Worm (Caenorhabditis elegans) whole organism, young adult: Measurements from ENCODE around the gene T20B3.14.

Experiments used
- B0261.1 ChIP-seq: sonication (generic microtip); optimal IDR thresholded peaks from 2 replicates; lab custom pipeline; 2016; ENCODE audit warnings: mild to moderate bottlenecking, missing genetic modification characterization, moderate library complexity, missing compliant biosample characterization
- C06A6.2 ChIP-seq: fragments of 200-800 bp; sonication (Bioruptor generic); conservative IDR thresholded peaks from 2 replicates; pipeline ENCODE4 v1.3.6; 2022; ENCODE audit warnings: missing genetic modification characterization, missing compliant biosample characterization
- D2030.7 ChIP-seq: fragments of 200-800 bp; sonication (Bioruptor generic); IDR thresholded peaks from 2 replicates; pipeline ENCODE4 v1.3.6; 2022; ENCODE audit warnings: missing genetic modification reagents, missing genetic modification characterization, missing compliant biosample characterization
- F55B11.4 ChIP-seq: sonication (generic microtip); optimal IDR thresholded peaks from 2 replicates; lab custom pipeline; 2016; ENCODE audit warnings: missing compliant biosample characterization, missing genetic modification characterization, borderline replicate concordance; ENCODE audit not compliant: insufficient read depth
- K11D2.4 ChIP-seq: fragments of 200-800 bp; sonication (Bioruptor generic); IDR thresholded peaks from 2 replicates; pipeline ENCODE4 v1.3.6; 2022; ENCODE audit warnings: missing genetic modification reagents, missing genetic modification characterization, missing compliant biosample characterization
- Y53F4B.3 ChIP-seq: fragments of 200-800 bp; sonication (Bioruptor generic); IDR thresholded peaks from 2 replicates; pipeline ENCODE4 v1.3.6; 2022; ENCODE audit warnings: missing genetic modification reagents, missing genetic modification characterization, missing compliant biosample characterization
- Y56A3A.18 ChIP-seq: fragments of 200-800 bp; sonication (Bioruptor generic); IDR thresholded peaks from 2 replicates; pipeline ENCODE4 v1.3.6; 2022; ENCODE audit warnings: missing genetic modification reagents, missing genetic modification characterization, missing compliant biosample characterization
- aptf-2 ChIP-seq: fragments of 200-800 bp; sonication (Bioruptor generic); conservative IDR thresholded peaks from 2 replicates; pipeline ENCODE4 v1.3.6; 2022; ENCODE audit warnings: missing genetic modification reagents, missing genetic modification characterization, missing compliant biosample characterization
- athp-1 ChIP-seq: sonication (generic microtip); optimal IDR thresholded peaks from 2 replicates; lab custom pipeline; 2017; ENCODE audit warnings: mild to moderate bottlenecking, missing genetic modification characterization, missing compliant biosample characterization
- attf-6 ChIP-seq: fragments of 200-800 bp; sonication (Bioruptor generic); IDR thresholded peaks from 2 replicates; pipeline ENCODE4 v1.3.6; 2022; ENCODE audit warnings: missing genetic modification reagents, missing genetic modification characterization, missing compliant biosample characterization
- bed-1 ChIP-seq: fragments of 200-800 bp; sonication (Bioruptor generic); IDR thresholded peaks from 2 replicates; pipeline ENCODE4 v1.3.6; 2022; ENCODE audit warnings: missing genetic modification reagents, missing genetic modification characterization, missing compliant biosample characterization
- ccch-3 ChIP-seq: fragments of 200-800 bp; sonication (Bioruptor generic); optimal IDR thresholded peaks from 2 replicates; lab custom pipeline; 2018; ENCODE audit warnings: mild to moderate bottlenecking, missing genetic modification characterization, missing compliant biosample characterization
- cebp-2 ChIP-seq: fragments of 200-800 bp; sonication (Bioruptor generic); IDR thresholded peaks from 2 replicates; pipeline ENCODE4 v1.3.6; 2022; ENCODE audit warnings: missing genetic modification characterization, missing compliant biosample characterization
- ceh-27 ChIP-seq: fragments of 200-800 bp; sonication (Bioruptor generic); optimal IDR thresholded peaks from 2 replicates; lab custom pipeline; 2018; ENCODE audit warnings: mild to moderate bottlenecking, missing genetic modification characterization, moderate library complexity, missing compliant biosample characterization
- ceh-40 ChIP-seq: fragments of 200-800 bp; sonication (Bioruptor generic); IDR thresholded peaks from 2 replicates; pipeline ENCODE4 v1.3.6; 2022; ENCODE audit warnings: missing genetic modification characterization, missing compliant biosample characterization
- dox-1 ChIP-seq: fragments of 200-800 bp; sonication (Bioruptor generic); IDR thresholded peaks from 2 replicates; pipeline ENCODE4 v1.3.6; 2022; ENCODE audit warnings: missing genetic modification reagents, missing genetic modification characterization, missing compliant biosample characterization
- dpff-1 ChIP-seq: sonication (generic microtip); optimal IDR thresholded peaks from 2 replicates; lab custom pipeline; 2017; ENCODE audit warnings: mild to moderate bottlenecking, missing genetic modification characterization, missing compliant biosample characterization
- efl-1 ChIP-seq: fragments of 150-350 bp; optimal IDR thresholded peaks from 2 replicates; lab custom pipeline; 2014; ENCODE audit warnings: missing biosample characterization, missing genetic modification reagents, missing genetic modification characterization
- egrh-3 ChIP-seq: fragments of 200-800 bp; sonication (Bioruptor generic); IDR thresholded peaks from 2 replicates; pipeline ENCODE4 v1.3.6; 2022; ENCODE audit warnings: missing genetic modification reagents, missing genetic modification characterization, missing compliant biosample characterization
- fkh-3 ChIP-seq: sonication (generic microtip); optimal IDR thresholded peaks from 2 replicates; lab custom pipeline; 2016; ENCODE audit warnings: mild to moderate bottlenecking, missing genetic modification characterization, missing compliant biosample characterization
- hlh-12 ChIP-seq: sonication (generic microtip); optimal IDR thresholded peaks from 2 replicates; lab custom pipeline; 2016; ENCODE audit warnings: missing genetic modification characterization, missing compliant biosample characterization
- hmg-1.2 ChIP-seq: fragments of 200-800 bp; sonication (Bioruptor generic); IDR thresholded peaks from 2 replicates; pipeline ENCODE4 v1.3.6; 2022; ENCODE audit warnings: missing genetic modification reagents, missing genetic modification characterization, missing compliant biosample characterization
- hmg-20 ChIP-seq: fragments of 200-800 bp; sonication (Bioruptor generic); IDR thresholded peaks from 2 replicates; pipeline ENCODE4 v1.3.6; 2022; ENCODE audit warnings: missing genetic modification reagents, missing genetic modification characterization, missing compliant biosample characterization
- let-526 ChIP-seq: fragments of 200-800 bp; sonication (Bioruptor generic); IDR thresholded peaks from 2 replicates; pipeline ENCODE4 v1.3.6; 2022; ENCODE audit warnings: missing genetic modification reagents, missing genetic modification characterization, missing compliant biosample characterization
- lin-35 ChIP-seq, 3 experiments: fragments of 150-350 bp in 2 of 3; sonication (generic microtip) in 1 of 3; optimal IDR thresholded peaks; 2 replicates each; lab custom pipeline; 2014 to 2018; ENCODE audit warnings: missing biosample characterization in 3 of 3, missing genetic modification characterization in 3 of 3, missing genetic modification reagents in 3 of 3
- lin-40 ChIP-seq: sonication (generic microtip); optimal IDR thresholded peaks from 2 replicates; lab custom pipeline; 2016; ENCODE audit warnings: missing genetic modification characterization, mild to moderate bottlenecking, missing compliant biosample characterization, missing genotype, missing genetic modification reagents
- madf-3 ChIP-seq: fragments of 200-800 bp; sonication (Bioruptor generic); IDR thresholded peaks from 2 replicates; pipeline ENCODE4 v1.3.6; 2022; ENCODE audit warnings: missing genetic modification reagents, missing genetic modification characterization, missing compliant biosample characterization
- mel-28 ChIP-seq: sonication (generic microtip); optimal IDR thresholded peaks from 2 replicates; lab custom pipeline; 2016; ENCODE audit warnings: borderline replicate concordance, mild to moderate bottlenecking, missing genetic modification characterization, missing compliant biosample characterization
- nhr-80 ChIP-seq: sonication (generic microtip); optimal IDR thresholded peaks from 2 replicates; lab custom pipeline; 2016; ENCODE audit warnings: missing genetic modification characterization, missing compliant biosample characterization
- repo-1 ChIP-seq: sonication (generic microtip); optimal IDR thresholded peaks from 2 replicates; lab custom pipeline; 2017; ENCODE audit warnings: mild to moderate bottlenecking, missing genetic modification characterization, missing compliant biosample characterization
- sea-2 ChIP-seq: fragments of 200-800 bp; sonication (Bioruptor generic); IDR thresholded peaks from 2 replicates; pipeline ENCODE4 v1.3.6; 2022; ENCODE audit warnings: missing genetic modification characterization, missing compliant biosample characterization
- snpc-1.1 ChIP-seq: sonication (generic microtip); optimal IDR thresholded peaks from 2 replicates; lab custom pipeline; 2017; ENCODE audit warnings: missing genetic modification characterization, mild to moderate bottlenecking, missing compliant biosample characterization, antibody characterized with exemption, moderate library complexity, missing genotype, missing genetic modification reagents; ENCODE audit not compliant: insufficient read depth
- snpc-1.3 ChIP-seq: sonication (generic microtip); optimal IDR thresholded peaks from 2 replicates; lab custom pipeline; 2017; ENCODE audit warnings: missing genetic modification characterization, mild to moderate bottlenecking, missing compliant biosample characterization, antibody characterized with exemption, moderate library complexity, missing genotype, missing genetic modification reagents; ENCODE audit not compliant: insufficient read depth
- tbx-9 ChIP-seq: sonication (generic microtip); optimal IDR thresholded peaks from 2 replicates; lab custom pipeline; 2016; ENCODE audit warnings: borderline replicate concordance, missing genetic modification characterization, inconsistent platforms, missing compliant biosample characterization
- unc-62 ChIP-seq: fragments of 150-350 bp; optimal IDR thresholded peaks from 2 replicates; lab custom pipeline; 2014; ENCODE audit warnings: missing biosample characterization, missing genetic modification reagents, missing genetic modification characterization
- ztf-18 ChIP-seq: sonication (generic microtip); optimal IDR thresholded peaks from 2 replicates; lab custom pipeline; 2016; ENCODE audit warnings: missing genotype, mild to moderate bottlenecking, missing genetic modification characterization, missing compliant biosample characterization
- ztf-28 ChIP-seq: fragments of 200-800 bp; sonication (Bioruptor generic); IDR thresholded peaks from 2 replicates; pipeline ENCODE4 v1.3.6; 2022; ENCODE audit warnings: missing genetic modification reagents, missing genetic modification characterization, missing compliant biosample characterization

T20B3.14 gene

ce11 chrV:16831921-16832320 lies 10.8 kb upstream of the T20B3.14 start, which contains the start of gene srh-215:
srh-215 (minus strand) TSS chrV:16832021.
- TF ChIP-seq let-526 (GFP tag; lab: Robert Waterston, UW) = no peak
- no peak for TF ChIP-seq efl-1 (GFP tag; lab: Kevin White, UChicago)
- TF ChIP-seq Y53F4B.3 (GFP tag; lab: Robert Waterston, UW) = no peak
- no peak for TF ChIP-seq sea-2 (GFP tag; lab: Robert Waterston, UW)
- TF ChIP-seq K11D2.4 (GFP tag; lab: Robert Waterston, UW) = no peak
- no peak for TF ChIP-seq ceh-40 (GFP tag; lab: Robert Waterston, UW)
- TF ChIP-seq nhr-80 (tag; lab: Kevin White, UChicago) = no peak

ce11 chrV:16831310-16831709 lies 10.2 kb upstream of the T20B3.14 start:
- TF ChIP-seq fkh-3 (tag; lab: Kevin White, UChicago) (no peak), hmg-20 (GFP tag; lab: Robert Waterston, UW) (no peak), bed-1 (GFP tag; lab: Robert Waterston, UW) (no peak), lin-35 (GFP tag; optimal IDR thresholded peaks at IDR 0.05; lab: Kevin White, UChicago) (no peak), tbx-9 (tag; lab: Kevin White, UChicago) (no peak), ztf-28 (GFP tag; lab: Robert Waterston, UW) (no peak), snpc-1.3 (tag; lab: Kevin White, UChicago) (no peak), lin-40 (no peak), hmg-1.2 (GFP tag; lab: Robert Waterston, UW) (no peak), Y56A3A.18 (GFP tag; lab: Robert Waterston, UW) (no peak), aptf-2 (GFP tag; lab: Robert Waterston, UW) (no peak), dpff-1 (tag; lab: Kevin White, UChicago) (no peak), sea-2 (GFP tag; lab: Robert Waterston, UW) (no peak), madf-3 (GFP tag; lab: Robert Waterston, UW) (no peak), let-526 (GFP tag; lab: Robert Waterston, UW) (no peak), egrh-3 (GFP tag; lab: Robert Waterston, UW) (no peak), hlh-12 (tag; lab: Kevin White, UChicago) (no peak), mel-28 (tag; lab: Kevin White, UChicago) (no peak), ccch-3 (GFP tag; lab: Kevin White, UChicago) (no peak)

- TF ChIP-seq ceh-27 (GFP tag; lab: Kevin White, UChicago) (no peak), C06A6.2 (GFP tag; lab: Robert Waterston, UW) (no peak), nhr-80 (tag; lab: Kevin White, UChicago) (no peak), B0261.1 (tag; lab: Kevin White, UChicago) (no peak), ztf-18 (tag; lab: Kevin White, UChicago) (no peak), dox-1 (GFP tag; lab: Robert Waterston, UW) (no peak), attf-6 (no peak), unc-62 (GFP tag; lab: Kevin White, UChicago) (no peak), K11D2.4 (GFP tag; lab: Robert Waterston, UW) (no peak), snpc-1.1 (tag; lab: Kevin White, UChicago) (no peak), D2030.7 (GFP tag; lab: Robert Waterston, UW) (no peak), F55B11.4 (no peak), cebp-2 (GFP tag; lab: Robert Waterston, UW) (no peak), repo-1 (tag; lab: Kevin White, UChicago) (no peak), mel-28 (tag; lab: Kevin White, UChicago) (no peak), madf-3 (GFP tag; lab: Robert Waterston, UW) (no peak), athp-1 (tag; lab: Kevin White, UChicago) (no peak)
- TF ChIP-seq, all 124 proteins: peak for 0
These were observed 8.3 kb upstream of the T20B3.14 start, which contains the start of gene srh-214 for ce11 chrV:16829396-16829795. srh-214 (minus strand) TSS chrV:16829755.
